Fruit fly (Drosophila melanogaster) whole organism, embryonic: ENCODE data around the gene et.
A peak's percentile ranks its signal among the peaks of the same experiment; 100 is the strongest.

Experiments used
- CG12155 ChIP-seq: fragments of 200-800 bp; sonication (Bioruptor generic); optimal IDR thresholded peaks from 3 replicates; lab custom pipeline; 2016; ENCODE audit warnings: missing biosample characterization, missing genetic modification characterization
- CG13123 ChIP-seq: fragments of 200-800 bp; sonication (Bioruptor generic); optimal IDR thresholded peaks from 2 replicates; lab custom pipeline; 2016; ENCODE audit warnings: missing biosample characterization, missing genetic modification characterization
- CG13894 ChIP-seq: fragments of 200-800 bp; sonication (Bioruptor generic); optimal IDR thresholded peaks from 3 replicates; lab custom pipeline; 2018; ENCODE audit warnings: missing biosample characterization, mild to moderate bottlenecking, missing genetic modification characterization, moderate library complexity
- CG14710 ChIP-seq: fragments of 200-800 bp; sonication (Bioruptor generic); optimal IDR thresholded peaks from 3 replicates; lab custom pipeline; 2019; ENCODE audit warnings: missing biosample characterization, mild to moderate bottlenecking, missing genetic modification characterization, moderate library complexity
- CG2129 ChIP-seq: fragments of 200-800 bp; sonication (Bioruptor generic); IDR thresholded peaks from 2 replicates; pipeline ENCODE4 v1.3.6; 2022; ENCODE audit warnings: missing biosample characterization, missing genetic modification characterization; ENCODE audit not compliant: partially characterized antibody
- CG2199 ChIP-seq: fragments of 200-800 bp; sonication (Bioruptor generic); IDR thresholded peaks from 3 replicates; pipeline ENCODE4 v1.3.6; 2022; ENCODE audit warnings: missing biosample characterization, missing genetic modification characterization
- CG2875 ChIP-seq: fragments of 200-800 bp; sonication (Bioruptor generic); optimal IDR thresholded peaks from 2 replicates; lab custom pipeline; 2017; ENCODE audit warnings: missing biosample characterization, mild to moderate bottlenecking, missing genetic modification characterization, missing genetic modification reagents
- CG32767 ChIP-seq: fragments of 200-800 bp; sonication (Bioruptor generic); IDR thresholded peaks from 2 replicates; pipeline ENCODE4 v1.3.6; 2022; ENCODE audit warnings: missing biosample characterization, missing genetic modification characterization
- CG33213 ChIP-seq: fragments of 200-800 bp; sonication (Bioruptor generic); optimal IDR thresholded peaks from 3 replicates; lab custom pipeline; 2016; ENCODE audit warnings: missing biosample characterization, missing genetic modification characterization
- CG34376 ChIP-seq: fragments of 200-800 bp; sonication (Bioruptor generic); optimal IDR thresholded peaks from 2 replicates; lab custom pipeline; 2018; ENCODE audit warnings: missing biosample characterization, mild to moderate bottlenecking, missing genetic modification characterization
- CG3726 ChIP-seq: fragments of 200-800 bp; sonication (Bioruptor generic); IDR thresholded peaks from 3 replicates; pipeline ENCODE4, ENCODE4 v1.3.6; 2022; ENCODE audit warnings: missing biosample characterization, missing genetic modification characterization
- CG3995 ChIP-seq: fragments of 200-800 bp; sonication (Bioruptor generic); optimal IDR thresholded peaks from 3 replicates; lab custom pipeline; 2016; ENCODE audit warnings: missing biosample characterization, missing genetic modification characterization
- CG4282 ChIP-seq: fragments of 200-800 bp; sonication (Bioruptor generic); optimal IDR thresholded peaks from 2 replicates; lab custom pipeline; 2016; ENCODE audit warnings: missing biosample characterization, missing genetic modification characterization
- CG6254 ChIP-seq: fragments of 200-800 bp; sonication (Bioruptor generic); optimal IDR thresholded peaks from 3 replicates; lab custom pipeline; 2017; ENCODE audit warnings: mild to moderate bottlenecking, missing biosample characterization, missing genetic modification reagents, missing genetic modification characterization
- CG7928 ChIP-seq: fragments of 200-800 bp; sonication (Bioruptor generic); optimal IDR thresholded peaks from 2 replicates; lab custom pipeline; 2017; ENCODE audit warnings: missing biosample characterization, mild to moderate bottlenecking, missing genetic modification characterization
- CG8478 ChIP-seq: fragments of >200 bp; optimal IDR thresholded peaks from 2 replicates; lab custom pipeline; 2018
- CG9797 ChIP-seq: fragments of 200-800 bp; sonication (Bioruptor generic); optimal IDR thresholded peaks from 3 replicates; lab custom pipeline; 2018; ENCODE audit warnings: missing biosample characterization, mild to moderate bottlenecking, missing genetic modification characterization
- CTCF ChIP-seq: fragments of 200-800 bp; sonication (Bioruptor generic); optimal IDR thresholded peaks from 2 replicates; lab custom pipeline; 2017; ENCODE audit warnings: missing biosample characterization, mild to moderate bottlenecking, missing genetic modification characterization, moderate library complexity
- CkIIα-i1 ChIP-seq: fragments of 200-800 bp; sonication (Bioruptor generic); IDR thresholded peaks from 2 replicates; pipeline ENCODE4 v1.3.6; 2022; ENCODE audit warnings: missing biosample characterization, missing genetic modification characterization
- Deaf1 ChIP-seq: fragments of 200-800 bp; optimal IDR thresholded peaks from 3 replicates; lab custom pipeline; 2019; ENCODE audit warnings: missing biosample characterization, mild to moderate bottlenecking, missing genetic modification characterization, moderate library complexity
- H2.0 ChIP-seq: fragments of 200-800 bp; sonication (Bioruptor generic); IDR thresholded peaks from 2 replicates; pipeline ENCODE4 v1.3.6; 2022; ENCODE audit warnings: missing biosample characterization, missing genetic modification characterization
- Hr51 ChIP-seq, 2 experiments: fragments of 200-800 bp; sonication (Bioruptor generic); optimal IDR thresholded peaks; 2 replicates in 1 of 2; 3 replicates in 1 of 2; lab custom pipeline; 2016 to 2018; ENCODE audit warnings: missing biosample characterization in 2 of 2, missing genetic modification characterization in 2 of 2, mild to moderate bottlenecking in 1 of 2, moderate library complexity in 1 of 2
- Med ChIP-seq: fragments of 200-800 bp; sonication (Bioruptor generic); peaks from one replicate; lab custom pipeline; 2016; ENCODE audit warnings: missing biosample characterization, missing genetic modification characterization, mild to moderate bottlenecking, inconsistent platforms, moderate library complexity
- Neu2 ChIP-seq: fragments of 200-800 bp; sonication (Bioruptor generic); optimal IDR thresholded peaks from 3 replicates; lab custom pipeline; 2016; ENCODE audit warnings: missing biosample characterization, missing genetic modification characterization, borderline replicate concordance
- Pdp1 ChIP-seq, 2 experiments: fragments of 200-800 bp; sonication (Bioruptor generic); optimal IDR thresholded peaks; 3 replicates each; lab custom pipeline; 2016; ENCODE audit warnings: missing biosample characterization in 2 of 2, missing genetic modification characterization in 2 of 2, mild to moderate bottlenecking in 1 of 2, moderate library complexity in 1 of 2
- Trl ChIP-seq, 3 experiments: fragments of >200 bp in 2 of 3; fragments of 200-800 bp in 1 of 3; sonication (Bioruptor generic) in 1 of 3; optimal IDR thresholded peaks; 2 replicates in 1 of 3; 3 replicates in 2 of 3; lab custom pipeline; 2016 to 2017; ENCODE audit warnings: missing biosample characterization in 1 of 3, missing genetic modification characterization in 1 of 3
- abd-A ChIP-seq: fragments of 200-800 bp; sonication (Bioruptor generic); optimal IDR thresholded peaks from 3 replicates; lab custom pipeline; 2019; ENCODE audit warnings: missing biosample characterization, mild to moderate bottlenecking, missing genetic modification characterization, moderate library complexity
- cg ChIP-seq: fragments of 200-800 bp; sonication (Bioruptor generic); optimal IDR thresholded peaks from 3 replicates; lab custom pipeline; 2019; ENCODE audit warnings: missing biosample characterization, mild to moderate bottlenecking, missing genetic modification characterization, moderate library complexity
- crol ChIP-seq: fragments of 200-800 bp; sonication (Bioruptor generic); IDR thresholded peaks from 2 replicates; pipeline ENCODE4 v1.3.6; 2022; ENCODE audit warnings: missing biosample characterization, missing genetic modification characterization
- en ChIP-seq: fragments of 200-800 bp; sonication (Bioruptor generic); optimal IDR thresholded peaks from 2 replicates; lab custom pipeline; 2016; ENCODE audit warnings: missing biosample characterization, missing genetic modification characterization
- ewg ChIP-seq: fragments of 200-800 bp; sonication (Bioruptor generic); optimal IDR thresholded peaks from 3 replicates; lab custom pipeline; 2017; ENCODE audit warnings: mild to moderate bottlenecking, missing biosample characterization, missing genetic modification reagents, missing genetic modification characterization
- gsb ChIP-seq: fragments of 200-800 bp; sonication (Bioruptor generic); IDR thresholded peaks from 2 replicates; pipeline ENCODE4 v1.3.6; 2022; ENCODE audit warnings: missing biosample characterization, missing genetic modification characterization
- hkb ChIP-seq, 2 experiments: fragments of 200-800 bp in 1 of 2; fragments of >200 bp in 1 of 2; sonication (Bioruptor generic) in 1 of 2; IDR thresholded peaks in 1 of 2; optimal IDR thresholded peaks in 1 of 2; 2 replicates each; pipeline versions ENCODE4 v1.3.6 to Lab custom; 2017 to 2022; ENCODE audit warnings: missing biosample characterization in 1 of 2, missing genetic modification characterization in 1 of 2
- mam ChIP-seq: fragments of 200-800 bp; sonication (Bioruptor generic); optimal IDR thresholded peaks from 3 replicates; lab custom pipeline; 2016; ENCODE audit warnings: missing biosample characterization, missing genetic modification characterization
- nom ChIP-seq: fragments of 200-800 bp; sonication (Bioruptor generic); optimal IDR thresholded peaks from 2 replicates; lab custom pipeline; 2017; ENCODE audit warnings: missing biosample characterization, missing genetic modification characterization, mild to moderate bottlenecking, moderate library complexity, missing genetic modification reagents
- pros ChIP-seq: fragments of 200-800 bp; sonication (Bioruptor generic); optimal IDR thresholded peaks from 3 replicates; lab custom pipeline; 2019; ENCODE audit warnings: missing biosample characterization, mild to moderate bottlenecking, missing genetic modification characterization, moderate library complexity
- pzg ChIP-seq: fragments of 200-800 bp; sonication (Bioruptor generic); optimal IDR thresholded peaks from 3 replicates; lab custom pipeline; 2018; ENCODE audit warnings: missing biosample characterization, mild to moderate bottlenecking, missing genetic modification characterization, moderate library complexity
- scrt ChIP-seq: fragments of 200-800 bp; sonication (Bioruptor generic); optimal IDR thresholded peaks from 2 replicates; lab custom pipeline; 2018; ENCODE audit warnings: missing biosample characterization, mild to moderate bottlenecking, missing genetic modification characterization, moderate library complexity
- sens ChIP-seq: fragments of 200-800 bp; sonication (Bioruptor generic); peaks from one replicate; lab custom pipeline; 2016; ENCODE audit warnings: missing biosample characterization, missing genetic modification characterization
- slou ChIP-seq: fragments of 200-800 bp; sonication (Bioruptor generic); optimal IDR thresholded peaks from 3 replicates; lab custom pipeline; 2016; ENCODE audit warnings: missing biosample characterization, missing genetic modification characterization
- sqz ChIP-seq: fragments of 200-800 bp; sonication (Bioruptor generic); optimal IDR thresholded peaks from 3 replicates; lab custom pipeline; 2018; ENCODE audit warnings: missing biosample characterization, mild to moderate bottlenecking, missing genetic modification characterization
- ssp ChIP-seq: fragments of 200-800 bp; sonication (Bioruptor generic); IDR thresholded peaks from 2 replicates; pipeline ENCODE4 v1.3.6; 2022; ENCODE audit warnings: missing biosample characterization, missing genetic modification characterization
- stwl ChIP-seq: fragments of 200-800 bp; sonication (Bioruptor generic); optimal IDR thresholded peaks from 3 replicates; lab custom pipeline; 2018; ENCODE audit warnings: missing biosample characterization, mild to moderate bottlenecking, missing genetic modification characterization, moderate library complexity
- tin ChIP-seq: fragments of 200-800 bp; sonication (Bioruptor generic); optimal IDR thresholded peaks from 3 replicates; lab custom pipeline; 2016; ENCODE audit warnings: missing biosample characterization, missing genetic modification characterization
- yki ChIP-seq: fragments of >200 bp; optimal IDR thresholded peaks from 3 replicates; lab custom pipeline; 2018
- z ChIP-seq: fragments of 200-800 bp; sonication (Bioruptor generic); IDR thresholded peaks from 3 replicates; pipeline ENCODE4 v1.3.6; 2022; ENCODE audit warnings: missing biosample characterization, missing genetic modification characterization

Gene et

DNA sequence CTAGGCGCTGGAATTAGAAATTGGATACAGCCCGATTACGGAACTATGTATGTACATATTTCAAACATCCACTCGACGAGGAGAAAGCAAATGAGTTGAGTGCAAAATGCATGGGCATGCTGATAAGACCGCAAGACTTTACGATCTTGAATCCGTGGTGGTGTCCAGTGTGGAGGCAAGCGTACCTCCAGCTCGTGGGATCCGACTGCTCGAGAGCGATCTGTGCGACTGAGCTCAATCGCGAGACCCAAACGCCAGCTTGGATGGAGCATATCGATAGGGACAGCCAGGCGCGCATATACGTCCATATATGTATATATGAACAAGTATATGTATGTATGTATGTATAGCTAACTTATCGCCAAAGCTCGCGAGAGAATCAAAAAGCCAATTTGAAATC lies at the start of gene et:
TSS of gene et (minus strand) at position 230 of the 400 bp plus-strand sequence.
- TF ChIP-seq H2.0 (GFP tag; lab: Robert Waterston, UW) (no peak), Med (GFP tag; lab: Kevin White, UChicago) (peak; percentile 26), CG34376 (peak; percentile 1), z (GFP tag; lab: Robert Waterston, UW) (peak; percentile 58; the same call in 1 of the 3 replicates)

DNA sequence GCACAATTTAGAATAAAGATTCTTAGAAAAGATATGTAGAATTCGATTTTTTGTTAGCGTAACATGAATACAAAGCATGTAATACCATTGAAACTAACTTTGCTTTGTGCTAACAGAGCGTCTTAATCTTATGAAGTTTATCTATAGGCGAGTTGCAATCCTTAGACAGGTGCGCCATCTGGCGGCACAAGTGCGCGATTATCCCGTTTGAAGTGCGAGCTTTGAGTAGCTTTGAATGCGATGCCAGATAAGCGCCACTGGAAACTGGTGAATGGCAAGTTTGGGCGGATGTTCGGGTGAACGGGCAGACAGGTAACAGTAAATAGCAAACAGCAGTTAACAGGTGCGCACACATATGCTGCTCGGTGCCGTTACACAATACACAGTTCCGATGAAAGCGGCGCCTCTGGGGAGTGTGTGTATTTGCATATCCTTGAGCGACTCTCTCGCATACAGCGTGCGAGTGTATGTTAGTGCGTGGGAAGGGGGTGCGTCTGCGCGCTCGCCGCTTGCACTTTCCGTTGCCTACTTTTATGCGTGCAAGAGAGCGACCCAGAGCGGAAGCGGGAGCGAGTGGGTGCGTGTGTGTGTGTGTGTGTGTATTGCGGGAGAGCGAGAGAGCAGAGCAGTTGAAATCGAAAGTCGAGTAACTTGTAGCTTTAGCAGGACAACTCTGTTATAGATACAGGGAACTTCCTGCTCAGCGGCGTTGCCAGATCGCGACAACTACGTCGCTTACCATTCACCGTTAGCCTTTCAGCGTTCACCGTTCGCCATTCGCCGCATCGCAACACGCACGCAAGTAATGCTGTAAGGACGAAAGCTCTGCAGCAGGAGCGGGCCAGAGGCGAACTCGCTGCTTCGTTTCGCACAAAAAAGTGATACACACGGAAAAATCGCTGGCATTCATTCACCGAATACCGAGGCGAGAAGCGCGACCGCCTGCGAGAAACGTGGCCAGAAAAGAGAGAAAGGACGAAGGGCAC lies 42.6 kb upstream of the et start, which contains the start of gene CG12531:
TSS of gene CG12531 (plus strand) at position 936 of the 986 bp plus-strand sequence.
- TF ChIP-seq pros (GFP tag; lab: Kevin White, UChicago) (peak; percentile 39), sens (GFP tag; lab: Kevin White, UChicago) (peak; percentile 28), ewg (peak; percentile 90), yki (peak; percentile 7), CG7928 (GFP tag; lab: Kevin White, UChicago) (no peak), mam (GFP tag; lab: Kevin White, UChicago) (no peak), CG12155 (GFP tag; lab: Kevin White, UChicago) (peak; percentile 77), CG32767 (GFP tag; lab: Robert Waterston, UW) (peak; percentile 61; the same call in 1 of the 2 replicates), Pdp1 (GFP tag; optimal IDR thresholded peaks at IDR 0.05; lab: Kevin White, UChicago) (peak in 1 of 2 experiments; percentile 57), CG3995 (peak; percentile 5), Med (GFP tag; lab: Kevin White, UChicago) (peak; percentile 20), abd-A (peak; percentile 14), slou (GFP tag; lab: Kevin White, UChicago) (no peak), CG4282 (GFP tag; lab: Kevin White, UChicago) (no peak), CG13894 (tag; lab: Kevin White, UChicago) (peak; percentile 24), Trl (optimal IDR thresholded peaks at IDR 0.05; lab: Kevin White, UChicago) (peak; percentile 67 to 81), Trl (GFP tag; optimal IDR thresholded peaks at IDR 0.05; lab: Kevin White, UChicago) (no peak), CG8478 (lab: Kevin White, UChicago) (peak; percentile 22), CG2875 (GFP tag; lab: Kevin White, UChicago) (no peak), CG14710 (tag; lab: Kevin White, UChicago) (no peak), Hr51 (GFP tag; optimal IDR thresholded peaks at IDR 0.05; lab: Kevin White, UChicago) (peak in 1 of 2 experiments; percentile 12), crol (GFP tag; lab: Robert Waterston, UW) (peak; percentile 10; the same call in 1 of the 2 replicates), stwl (tag; lab: Kevin White, UChicago) (no peak), pzg (GFP tag; lab: Kevin White, UChicago) (peak; percentile 10), cg (GFP tag; lab: Kevin White, UChicago) (peak; percentile 61), scrt (peak; percentile 50), CTCF (GFP tag; lab: Kevin White, UChicago) (peak; percentile 89), tin (no peak)

DNA sequence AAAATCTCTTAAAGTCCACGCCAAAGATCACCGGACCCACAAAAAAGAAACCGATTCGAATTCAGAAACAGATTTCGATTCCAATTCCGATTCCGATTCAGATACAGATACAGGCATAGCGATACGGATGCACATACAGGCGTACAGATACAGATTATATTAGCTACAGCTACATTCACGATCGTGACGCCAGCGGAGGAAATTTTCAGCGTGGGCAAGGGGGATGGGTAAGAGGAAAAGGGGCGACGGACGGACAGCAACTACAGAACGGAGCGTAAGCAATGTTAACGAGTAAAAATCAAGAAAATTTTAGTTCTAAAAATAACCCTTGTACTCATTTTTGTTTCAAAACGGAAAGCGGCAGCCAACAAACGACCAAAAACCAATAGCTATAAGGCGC lies 41.4 kb upstream of the et start:
- TF ChIP-seq CG13123 (GFP tag; lab: Kevin White, UChicago) (no peak), sqz (no peak), CG2129 (GFP tag; lab: Robert Waterston, UW) (no peak), nom (no peak), hkb (optimal IDR thresholded peaks at IDR 0.05; lab: Kevin White, UChicago) (no peak), hkb (GFP tag; IDR thresholded peaks at IDR 0.05; lab: Robert Waterston, UW) (no peak), gsb (GFP tag; lab: Robert Waterston, UW) (no peak), CkIIα-i1 (GFP tag; lab: Robert Waterston, UW) (no peak), Neu2 (GFP tag; lab: Kevin White, UChicago) (no peak), CG9797 (no peak), CG33213 (GFP tag; lab: Kevin White, UChicago) (no peak), Deaf1 (peak; percentile 10), CG2199 (GFP tag; lab: Robert Waterston, UW) (peak; percentile 54; the same call in 2 of the 3 replicates), en (GFP tag; lab: Kevin White, UChicago) (no peak), CG3726 (GFP tag; lab: Robert Waterston, UW) (no peak), CG6254 (GFP tag; lab: Kevin White, UChicago) (no peak), crol (GFP tag; lab: Robert Waterston, UW) (peak; percentile 75; the same call in 1 of the 2 replicates), ssp (no peak)
